2 fruit fly cellular contexts compared by ENCODE assay signal in the genomic region with DNA sequence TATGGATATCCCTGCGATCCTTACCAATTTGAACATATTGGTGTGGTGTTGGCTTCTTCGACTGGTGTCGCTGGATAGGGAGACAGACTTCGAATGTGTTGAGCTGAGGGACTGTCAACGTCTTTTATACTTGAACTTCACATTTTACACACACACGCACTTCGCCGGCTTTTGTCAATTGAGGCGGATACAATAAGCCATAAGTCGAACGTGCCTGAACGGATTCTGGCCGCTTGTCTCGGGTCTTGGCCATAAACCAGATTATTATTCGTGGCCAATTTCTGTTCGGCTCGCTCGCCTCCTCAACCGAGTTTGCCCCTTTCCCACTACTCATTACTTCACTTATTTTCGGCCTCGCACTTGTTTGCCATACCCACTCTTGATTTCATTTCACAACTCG.
TF ChIP-seq lines count a peak whose summit lies in the region.

Gene CG13044 (minus strand): TSS at position 101 of the 400 bp plus-strand sequence.

- TF ChIP-seq CTCF in whole organism, embryonic (GFP tag; optimal IDR thresholded peaks at IDR 0.05; lab: Kevin White, UChicago): no peak

TF ChIP-seq in whole organism, embryonic, 481 proteins besides CTCF, POLR2A, EP300 and RAD21:
- no peak for TF ChIP-seq Bgb (GFP tag; IDR thresholded peaks at IDR 0.05; lab: Robert Waterston, UW; ENCODE audit: partially characterized antibody)
- TF ChIP-seq Blimp-1 (GFP tag; optimal IDR thresholded peaks at IDR 0.05; lab: Kevin White, UChicago): peak; percentile 16
- no peak for TF ChIP-seq gro (GFP tag; optimal IDR thresholded peaks at IDR 0.05; lab: Kevin White, UChicago)

TF ChIP-seq in whole organism, prepupa, 60 proteins besides CTCF, POLR2A, EP300 and RAD21:
- TF ChIP-seq Eip75B (GFP tag; optimal IDR thresholded peaks at IDR 0.05; lab: Kevin White, UChicago): no peak
- TF ChIP-seq Gug (GFP tag; IDR thresholded peaks at IDR 0.05; lab: Robert Waterston, UW): no peak
- TF ChIP-seq Blimp-1 (GFP tag; optimal IDR thresholded peaks at IDR 0.05; lab: Kevin White, UChicago): peak; percentile 41
- TF ChIP-seq CG11294 (GFP tag; IDR thresholded peaks at IDR 0.05; lab: Robert Waterston, UW): no peak

Comparison
In these comparisons a context has a peak if more than half of its experiments do, and no peak if none do; other contexts are left out.
1. Of the 7 proteins assayed by ChIP-seq in both whole organism, embryonic and whole organism, prepupa: peak only in whole organism, embryonic: none; only in whole organism, prepupa: none; in both: Blimp-1; in neither: 6.